Worm (Caenorhabditis elegans): ENCODE results near the gene R144.13.

DNA sequence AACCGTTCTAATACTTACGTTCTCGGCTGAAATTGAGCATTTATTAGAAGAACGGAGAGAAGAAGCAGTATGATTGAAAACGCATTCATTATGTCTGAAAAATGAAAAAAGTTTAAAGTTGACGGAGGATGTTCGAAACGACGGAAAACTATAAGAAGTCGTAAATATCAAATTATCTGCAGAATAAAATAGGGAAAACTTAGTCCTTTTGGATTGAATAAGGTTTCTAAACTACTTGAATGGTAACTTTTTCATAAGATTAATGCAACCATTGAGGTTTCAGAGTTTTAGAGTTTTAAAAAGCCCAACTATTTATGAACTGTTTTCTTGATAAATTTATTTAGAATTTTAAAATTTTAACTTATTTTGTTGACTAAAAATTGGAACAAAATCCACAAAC, 48.4 kb downstream of the R144.13 start, which contains the start of gene C45G9.12:
- TF ChIP-seq blmp-1 (tag; optimal IDR thresholded peaks at IDR 0.05) = no peak
- TF ChIP-seq jun-1 (tag; optimal IDR thresholded peaks at IDR 0.05) = no peak
- no peak for TF ChIP-seq C04F5.9 (tag; optimal IDR thresholded peaks at IDR 0.05)
- TF ChIP-seq ama-1 (optimal IDR thresholded peaks at IDR 0.05) = no peak
- no peak for TF ChIP-seq lir-3 (tag; optimal IDR thresholded peaks at IDR 0.05; ENCODE audit: poor library complexity)
- no peak for TF ChIP-seq alr-1 (tag; optimal IDR thresholded peaks at IDR 0.05; ENCODE audit: borderline replicate concordance)

Data from whole organism, L1 larva.